Worm (Caenorhabditis elegans) whole organism, early embryonic: ENCODE measurements around the gene zzz-1.

Experiments used
- ama-1 ChIP-seq: fragments of 150-350 bp; optimal IDR thresholded peaks from 2 replicates; lab custom pipeline; 2014
- ceh-13 ChIP-seq: fragments of 200-800 bp; sonication (Bioruptor generic); optimal IDR thresholded peaks from 2 replicates; lab custom pipeline; 2018; ENCODE audit warnings: mild to moderate bottlenecking, missing genetic modification characterization, missing compliant biosample characterization
- flt-1 ChIP-seq: fragments of 200-800 bp; sonication (Bioruptor generic); IDR thresholded peaks from 2 replicates; pipeline ENCODE4 v1.3.6; 2022; ENCODE audit warnings: missing genetic modification characterization, missing compliant biosample characterization
- hmg-4 ChIP-seq: fragments of 200-800 bp; sonication (Bioruptor generic); optimal IDR thresholded peaks from 2 replicates; lab custom pipeline; 2018; ENCODE audit warnings: mild to moderate bottlenecking, missing genetic modification characterization, missing compliant biosample characterization
- hnd-1 ChIP-seq: sonication (generic microtip); optimal IDR thresholded peaks from 2 replicates; lab custom pipeline; 2016; ENCODE audit warnings: missing genetic modification characterization, missing compliant biosample characterization
- tbx-37 ChIP-seq: fragments of 200-800 bp; sonication (Bioruptor generic); conservative IDR thresholded peaks from 2 replicates; pipeline ENCODE4 v1.3.6; 2022; ENCODE audit warnings: missing genetic modification reagents, missing genetic modification characterization, missing compliant biosample characterization

ce11 chrV:10921747-10922146 is 12.8 kb upstream of the zzz-1 start, which contains the start of gene nas-31:
- TF ChIP-seq tbx-37 (GFP tag; lab: Robert Waterston, UW): no peak
- TF ChIP-seq ama-1 (lab: Kevin White, UChicago): no peak
- TF ChIP-seq ceh-13 (GFP tag; lab: Kevin White, UChicago): no peak
- no peak for TF ChIP-seq hmg-4 (GFP tag; lab: Kevin White, UChicago)
- TF ChIP-seq flt-1 (GFP tag; lab: Robert Waterston, UW): no peak
- TF ChIP-seq hnd-1: no peak
